Worm (Caenorhabditis elegans) whole organism, young adult: ENCODE measurements around the gene T28F3.8.

Source experiments
- C17E4.6 ChIP-seq: fragments of 200-800 bp; sonication (Bioruptor generic); IDR thresholded peaks from 2 replicates; pipeline ENCODE4 v1.3.6; 2022; ENCODE audit warnings: missing genetic modification reagents, missing genetic modification characterization, missing compliant biosample characterization
- F55B11.4 ChIP-seq: sonication (generic microtip); optimal IDR thresholded peaks from 2 replicates; lab custom pipeline; 2016; ENCODE audit warnings: missing compliant biosample characterization, missing genetic modification characterization, borderline replicate concordance; ENCODE audit not compliant: insufficient read depth
- T07F8.4 ChIP-seq: sonication (generic microtip); optimal IDR thresholded peaks from 2 replicates; lab custom pipeline; 2016; ENCODE audit warnings: mild to moderate bottlenecking, missing genetic modification characterization, moderate library complexity, missing compliant biosample characterization
- T26A5.8 ChIP-seq: sonication (generic microtip); optimal IDR thresholded peaks from 2 replicates; lab custom pipeline; 2016; ENCODE audit warnings: missing genetic modification characterization, missing compliant biosample characterization
- Y53F4B.3 ChIP-seq: fragments of 200-800 bp; sonication (Bioruptor generic); IDR thresholded peaks from 2 replicates; pipeline ENCODE4 v1.3.6; 2022; ENCODE audit warnings: missing genetic modification reagents, missing genetic modification characterization, missing compliant biosample characterization
- Y53G8AR.9 ChIP-seq: fragments of 200-800 bp; sonication (Bioruptor generic); conservative IDR thresholded peaks from 2 replicates; pipeline ENCODE4 v1.3.6; 2022; ENCODE audit warnings: missing genetic modification reagents, missing genetic modification characterization, missing compliant biosample characterization
- Y56A3A.18 ChIP-seq: fragments of 200-800 bp; sonication (Bioruptor generic); IDR thresholded peaks from 2 replicates; pipeline ENCODE4 v1.3.6; 2022; ENCODE audit warnings: missing genetic modification reagents, missing genetic modification characterization, missing compliant biosample characterization
- akir-1 ChIP-seq: fragments of 200-800 bp; sonication (Bioruptor generic); optimal IDR thresholded peaks from 2 replicates; lab custom pipeline; 2018; ENCODE audit warnings: mild to moderate bottlenecking, missing genetic modification characterization, moderate library complexity, missing compliant biosample characterization
- aptf-3 ChIP-seq: fragments of 200-800 bp; sonication (Bioruptor generic); IDR thresholded peaks from 2 replicates; pipeline ENCODE4 v1.3.6; 2022; ENCODE audit warnings: missing genetic modification characterization, missing compliant biosample characterization
- attf-3 ChIP-seq: fragments of 200-800 bp; sonication (Bioruptor generic); conservative IDR thresholded peaks from 2 replicates; pipeline ENCODE4 v1.3.6; 2022; ENCODE audit warnings: missing genetic modification reagents, missing genetic modification characterization, missing compliant biosample characterization
- attf-5 ChIP-seq: fragments of 200-800 bp; sonication (Bioruptor generic); optimal IDR thresholded peaks from 2 replicates; lab custom pipeline; 2018; ENCODE audit warnings: mild to moderate bottlenecking, missing genetic modification characterization, missing compliant biosample characterization
- ceh-91 ChIP-seq: fragments of 200-800 bp; sonication (Bioruptor generic); IDR thresholded peaks from 2 replicates; pipeline ENCODE4 v1.3.6; 2022; ENCODE audit warnings: missing genetic modification reagents, missing genetic modification characterization, missing compliant biosample characterization
- dpff-1 ChIP-seq: sonication (generic microtip); optimal IDR thresholded peaks from 2 replicates; lab custom pipeline; 2017; ENCODE audit warnings: mild to moderate bottlenecking, missing genetic modification characterization, missing compliant biosample characterization
- egl-18 ChIP-seq: fragments of 200-800 bp; sonication (Bioruptor generic); IDR thresholded peaks from 2 replicates; pipeline ENCODE4 v1.3.6; 2022; ENCODE audit warnings: missing genetic modification reagents, missing genetic modification characterization, missing compliant biosample characterization
- fkh-3 ChIP-seq: sonication (generic microtip); optimal IDR thresholded peaks from 2 replicates; lab custom pipeline; 2016; ENCODE audit warnings: mild to moderate bottlenecking, missing genetic modification characterization, missing compliant biosample characterization
- lag-1 ChIP-seq: fragments of 200-800 bp; sonication (Bioruptor generic); IDR thresholded peaks from 2 replicates; pipeline ENCODE4 v1.3.6; 2022; ENCODE audit warnings: missing genetic modification reagents, missing genetic modification characterization, missing compliant biosample characterization
- let-607 ChIP-seq, 2 experiments: fragments of 200-800 bp in 1 of 2; sonication (Bioruptor generic) in 1 of 2; sonication (generic microtip) in 1 of 2; optimal IDR thresholded peaks; 2 replicates each; lab custom pipeline; 2016 to 2018; ENCODE audit warnings: mild to moderate bottlenecking in 2 of 2, missing compliant biosample characterization in 2 of 2, missing genetic modification characterization in 2 of 2, moderate library complexity in 2 of 2, missing genotype in 1 of 2
- lin-26 ChIP-seq: fragments of 200-800 bp; sonication (Bioruptor generic); IDR thresholded peaks from 2 replicates; pipeline ENCODE4 v1.3.6; 2022; ENCODE audit warnings: missing genetic modification reagents, missing genetic modification characterization, missing compliant biosample characterization
- lsy-27 ChIP-seq: sonication (generic microtip); optimal IDR thresholded peaks from 2 replicates; lab custom pipeline; 2017; ENCODE audit warnings: missing genetic modification characterization, mild to moderate bottlenecking, missing compliant biosample characterization, antibody characterized with exemption, missing genotype, borderline replicate concordance; ENCODE audit not compliant: insufficient read depth
- madf-10 ChIP-seq: sonication (generic microtip); optimal IDR thresholded peaks from 2 replicates; lab custom pipeline; 2016; ENCODE audit warnings: mild to moderate bottlenecking, missing genetic modification characterization, missing compliant biosample characterization
- madf-3 ChIP-seq: fragments of 200-800 bp; sonication (Bioruptor generic); IDR thresholded peaks from 2 replicates; pipeline ENCODE4 v1.3.6; 2022; ENCODE audit warnings: missing genetic modification reagents, missing genetic modification characterization, missing compliant biosample characterization
- madf-8 ChIP-seq: fragments of 200-800 bp; sonication (Bioruptor generic); conservative IDR thresholded peaks from 2 replicates; pipeline ENCODE4 v1.3.6; 2022; ENCODE audit warnings: missing genetic modification reagents, missing genetic modification characterization, missing compliant biosample characterization
- mcd-1 ChIP-seq: fragments of 200-800 bp; sonication (Bioruptor generic); IDR thresholded peaks from 2 replicates; pipeline ENCODE4 v1.3.6; 2022; ENCODE audit warnings: missing genetic modification reagents, missing genetic modification characterization, missing compliant biosample characterization
- mel-28 ChIP-seq: sonication (generic microtip); optimal IDR thresholded peaks from 2 replicates; lab custom pipeline; 2016; ENCODE audit warnings: borderline replicate concordance, mild to moderate bottlenecking, missing genetic modification characterization, missing compliant biosample characterization
- nhr-27 ChIP-seq: fragments of 200-800 bp; sonication (Bioruptor generic); optimal IDR thresholded peaks from 2 replicates; lab custom pipeline; 2018; ENCODE audit warnings: mild to moderate bottlenecking, missing genetic modification characterization, moderate library complexity, missing compliant biosample characterization
- nhr-90 ChIP-seq: sonication (generic microtip); optimal IDR thresholded peaks from 2 replicates; lab custom pipeline; 2016; ENCODE audit warnings: missing genotype, mild to moderate bottlenecking, missing genetic modification characterization, missing compliant biosample characterization
- pbrm-1 ChIP-seq: fragments of 200-800 bp; sonication (Bioruptor generic); IDR thresholded peaks from 2 replicates; pipeline ENCODE4 v1.3.6; 2022; ENCODE audit warnings: missing genetic modification reagents, missing genetic modification characterization, missing compliant biosample characterization
- rcor-1 ChIP-seq: fragments of 200-800 bp; sonication (Bioruptor generic); IDR thresholded peaks from 2 replicates; pipeline ENCODE4 v1.3.6; 2022; ENCODE audit warnings: missing genetic modification reagents, missing genetic modification characterization, missing compliant biosample characterization
- rpc-1 ChIP-seq, 2 experiments: fragments of 150-350 bp in 1 of 2; sonication (generic microtip) in 1 of 2; optimal IDR thresholded peaks; 2 replicates each; lab custom pipeline; 2014 to 2018; ENCODE audit warnings: missing biosample characterization in 1 of 2, missing genetic modification characterization in 1 of 2, missing genetic modification reagents in 1 of 2, missing genotype in 1 of 2
- sdz-38 ChIP-seq: sonication (generic microtip); optimal IDR thresholded peaks from 2 replicates; lab custom pipeline; 2016; ENCODE audit warnings: missing genotype, missing genetic modification characterization, missing compliant biosample characterization
- sea-2 ChIP-seq: fragments of 200-800 bp; sonication (Bioruptor generic); IDR thresholded peaks from 2 replicates; pipeline ENCODE4 v1.3.6; 2022; ENCODE audit warnings: missing genetic modification characterization, missing compliant biosample characterization
- somi-1 ChIP-seq: fragments of 200-800 bp; sonication (Bioruptor generic); optimal IDR thresholded peaks from 2 replicates; lab custom pipeline; 2018; ENCODE audit warnings: mild to moderate bottlenecking, missing genetic modification characterization, missing compliant biosample characterization
- unc-130 ChIP-seq: sonication (generic microtip); optimal IDR thresholded peaks from 2 replicates; lab custom pipeline; 2016; ENCODE audit warnings: missing genetic modification reagents, missing genetic modification characterization, missing compliant biosample characterization
- zim-3 ChIP-seq: sonication (generic microtip); optimal IDR thresholded peaks from 2 replicates; lab custom pipeline; 2017; ENCODE audit warnings: mild to moderate bottlenecking, missing genetic modification characterization, moderate library complexity, missing compliant biosample characterization
- ztf-22 ChIP-seq: fragments of 200-800 bp; sonication (Bioruptor generic); optimal IDR thresholded peaks from 2 replicates; lab custom pipeline; 2018; ENCODE audit warnings: mild to moderate bottlenecking, missing genetic modification characterization, moderate library complexity, missing compliant biosample characterization
- ztf-6 ChIP-seq: fragments of 200-800 bp; sonication (Bioruptor generic); IDR thresholded peaks from 2 replicates; pipeline ENCODE4 v1.3.6; 2022; ENCODE audit warnings: missing genetic modification reagents, missing genetic modification characterization, missing compliant biosample characterization

T28F3.8 gene

DNA sequence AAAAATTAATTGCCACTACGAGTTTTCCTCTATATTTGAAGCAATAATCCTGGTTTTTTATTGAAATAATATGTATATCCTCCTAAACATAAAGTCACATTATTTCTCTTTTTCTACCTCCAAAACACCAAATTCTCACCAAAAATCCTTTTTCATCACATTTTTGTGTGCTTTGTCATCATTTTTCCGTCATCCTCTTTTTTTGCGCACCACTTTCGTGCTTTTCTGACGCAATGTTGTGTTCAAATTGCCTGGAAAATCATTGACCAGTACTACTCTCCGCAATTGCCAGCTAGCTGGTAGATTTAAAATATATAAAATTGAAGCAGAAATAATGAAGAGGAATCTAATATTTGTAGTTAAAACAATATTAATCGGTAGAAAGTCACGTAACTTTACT is 39.1 kb downstream of the T28F3.8 start:
- no peak for TF ChIP-seq attf-3 (GFP tag; lab: Robert Waterston, UW)
- no peak for TF ChIP-seq lin-26
- TF ChIP-seq lag-1 (GFP tag; lab: Robert Waterston, UW) = no peak
- no peak for TF ChIP-seq sea-2 (GFP tag; lab: Robert Waterston, UW)
- no peak for TF ChIP-seq somi-1 (GFP tag; lab: Kevin White, UChicago)
- TF ChIP-seq F55B11.4 (tag; lab: Kevin White, UChicago) = no peak

- TF ChIP-seq Y56A3A.18 (GFP tag; lab: Robert Waterston, UW) = no peak
- no peak for TF ChIP-seq Y53G8AR.9 (GFP tag; lab: Robert Waterston, UW)
- no peak for TF ChIP-seq dpff-1 (tag; lab: Kevin White, UChicago)
- TF ChIP-seq aptf-3 (GFP tag; lab: Robert Waterston, UW) = no peak
- TF ChIP-seq ceh-91 (GFP tag; lab: Robert Waterston, UW) = no peak
- no peak for TF ChIP-seq mel-28 (tag; lab: Kevin White, UChicago)
- no peak for TF ChIP-seq sdz-38 (tag; lab: Kevin White, UChicago)
- TF ChIP-seq pbrm-1 (GFP tag; lab: Robert Waterston, UW) = no peak
- TF ChIP-seq madf-8 = no peak
- no peak for TF ChIP-seq madf-10 (tag; lab: Kevin White, UChicago)
- no peak for TF ChIP-seq T07F8.4
- no peak for TF ChIP-seq akir-1 (GFP tag; lab: Kevin White, UChicago)
- no peak for TF ChIP-seq zim-3 (tag; lab: Kevin White, UChicago)
- no peak for TF ChIP-seq F55B11.4 (tag; lab: Kevin White, UChicago)
- TF ChIP-seq egl-18 = no peak
- no peak for TF ChIP-seq lsy-27 (tag; lab: Kevin White, UChicago)
- TF ChIP-seq fkh-3 (tag; lab: Kevin White, UChicago) = no peak
Measured at ce11 chrIV:17267304-17267891, 39.7 kb downstream of the T28F3.8 start.

ce11 chrIV:17265716-17266115 is 41.4 kb downstream of the T28F3.8 start:
- TF ChIP-seq let-607 (tag; optimal IDR thresholded peaks at IDR 0.05; lab: Kevin White, UChicago) (no peak), T26A5.8 (no peak), ztf-6 (GFP tag; lab: Robert Waterston, UW) (no peak)

DNA sequence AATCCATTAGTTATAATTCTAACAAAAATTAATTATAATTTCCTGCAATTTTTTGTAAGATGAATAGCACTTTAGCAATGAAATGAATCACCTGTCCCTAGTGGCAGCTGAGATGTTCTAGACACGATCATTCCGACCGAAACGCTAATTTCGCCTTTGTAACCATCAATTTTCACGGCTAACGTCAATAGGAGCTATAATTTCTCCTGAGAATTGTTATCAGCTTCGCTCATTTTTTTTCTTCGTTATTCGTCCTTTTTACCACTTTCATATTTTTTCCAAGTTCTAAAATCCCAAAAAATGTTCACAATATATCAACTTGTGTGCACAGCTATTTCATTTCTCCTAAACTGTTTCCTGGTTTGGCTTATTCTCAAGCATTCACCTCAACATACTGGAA is 41.8 kb downstream of the T28F3.8 start, which contains the start of gene str-187:
Gene str-187, plus strand, starts transcription at position 301 of the 400 bp plus-strand sequence.
- no peak for TF ChIP-seq nhr-27 (tag; lab: Kevin White, UChicago)
- TF ChIP-seq C17E4.6 (GFP tag; lab: Robert Waterston, UW) = no peak
- no peak for TF ChIP-seq lin-26
- no peak for TF ChIP-seq mcd-1 (GFP tag; lab: Robert Waterston, UW)
- TF ChIP-seq rpc-1 (optimal IDR thresholded peaks at IDR 0.05; lab: Kevin White, UChicago) = no peak
- TF ChIP-seq rpc-1 (tag; optimal IDR thresholded peaks at IDR 0.05; lab: Kevin White, UChicago) = no peak
- TF ChIP-seq Y53F4B.3 = no peak
- TF ChIP-seq attf-5 (GFP tag; lab: Kevin White, UChicago) = no peak
- no peak for TF ChIP-seq ztf-22 (GFP tag; lab: Kevin White, UChicago)
- no peak for TF ChIP-seq madf-3 (GFP tag; lab: Robert Waterston, UW)
- TF ChIP-seq nhr-90 (tag; lab: Kevin White, UChicago) = no peak
- TF ChIP-seq rcor-1 (GFP tag; lab: Robert Waterston, UW) = no peak
- TF ChIP-seq let-607 (tag; optimal IDR thresholded peaks at IDR 0.05; lab: Kevin White, UChicago) = no peak
- no peak for TF ChIP-seq unc-130 (GFP tag; lab: Kevin White, UChicago)
- TF ChIP-seq zim-3 (tag; lab: Kevin White, UChicago) = no peak
- no peak for TF ChIP-seq fkh-3 (tag; lab: Kevin White, UChicago)
- TF ChIP-seq ceh-91 (GFP tag; lab: Robert Waterston, UW) = no peak
